Worm (Caenorhabditis elegans): ENCODE measurements around the gene arrd-15.

ce11 chrIII:8889931-8890330 lies 39.9 kb upstream of the arrd-15 start, which contains the start of gene lnkn-1:
- TF ChIP-seq K09A11.1 (tag; optimal IDR thresholded peaks at IDR 0.05; ENCODE audit: insufficient read depth) (no peak), mec-3 (tag; optimal IDR thresholded peaks at IDR 0.05; ENCODE audit: borderline replicate concordance) (no peak), hlh-30 (tag; optimal IDR thresholded peaks at IDR 0.05; ENCODE audit: insufficient read depth) (no peak), fkh-10 (GFP tag; optimal IDR thresholded peaks at IDR 0.05) (no peak), ceh-45 (GFP tag; IDR thresholded peaks at IDR 0.05) (no peak), lim-6 (tag; optimal IDR thresholded peaks at IDR 0.05) (no peak), hlh-13 (GFP tag; optimal IDR thresholded peaks at IDR 0.05) (no peak), fax-1 (tag; optimal IDR thresholded peaks at IDR 0.05) (no peak), lin-11 (tag; optimal IDR thresholded peaks at IDR 0.05) (no peak), nfya-1 (tag; optimal IDR thresholded peaks at IDR 0.05) (no peak), pha-4 (tag; optimal IDR thresholded peaks at IDR 0.05) (no peak), ceh-48 (tag; optimal IDR thresholded peaks at IDR 0.05) (no peak), unc-86 (tag; optimal IDR thresholded peaks at IDR 0.05) (no peak), T23F11.4 (GFP tag; optimal IDR thresholded peaks at IDR 0.05) (no peak)
